Worm (Caenorhabditis elegans) whole organism, late embryonic: ENCODE measurements around the gene F16H6.3.

Experiments used
- K09A11.1 ChIP-seq: sonication (generic microtip); optimal IDR thresholded peaks from 2 replicates; lab custom pipeline; 2017; ENCODE audit warnings: antibody characterized with exemption, mild to moderate bottlenecking, missing genetic modification characterization, missing compliant biosample characterization; ENCODE audit not compliant: insufficient read depth
- ama-1 ChIP-seq: fragments of 150-350 bp; optimal IDR thresholded peaks from 2 replicates; lab custom pipeline; 2014
- ceh-30 ChIP-seq: fragments of 150-350 bp; optimal IDR thresholded peaks from 2 replicates; lab custom pipeline; 2014; ENCODE audit warnings: missing biosample characterization, missing genetic modification characterization
- elt-2 ChIP-seq: sonication (generic microtip); optimal IDR thresholded peaks from 2 replicates; lab custom pipeline; 2016; ENCODE audit warnings: missing genetic modification reagents, missing genetic modification characterization, missing compliant biosample characterization
- fax-1 ChIP-seq: sonication (generic microtip); optimal IDR thresholded peaks from 2 replicates; lab custom pipeline; 2016; ENCODE audit warnings: missing genotype, missing genetic modification characterization, missing compliant biosample characterization
- fkh-10 ChIP-seq: fragments of 150-350 bp; optimal IDR thresholded peaks from 2 replicates; lab custom pipeline; 2014; ENCODE audit warnings: missing biosample characterization, missing genetic modification reagents, missing genetic modification characterization
- hlh-15 ChIP-seq: sonication (generic microtip); optimal IDR thresholded peaks from 2 replicates; lab custom pipeline; 2016; ENCODE audit warnings: missing genetic modification characterization, missing compliant biosample characterization
- nfya-1 ChIP-seq: sonication (generic microtip); optimal IDR thresholded peaks from 2 replicates; lab custom pipeline; 2017; ENCODE audit warnings: missing genetic modification characterization, mild to moderate bottlenecking, missing compliant biosample characterization, antibody characterized with exemption, moderate library complexity
- nhr-11 ChIP-seq: fragments of 150-350 bp; optimal IDR thresholded peaks from 2 replicates; lab custom pipeline; 2014; ENCODE audit warnings: missing biosample characterization, missing genetic modification characterization
- nhr-232 ChIP-seq: sonication (generic microtip); optimal IDR thresholded peaks from 2 replicates; lab custom pipeline; 2016; ENCODE audit warnings: missing genetic modification characterization, missing compliant biosample characterization
- pha-2 ChIP-seq: sonication (generic microtip); optimal IDR thresholded peaks from 2 replicates; lab custom pipeline; 2017; ENCODE audit warnings: mild to moderate bottlenecking, missing genetic modification characterization, missing compliant biosample characterization
- pros-1 ChIP-seq: fragments of 150-350 bp; optimal IDR thresholded peaks from 2 replicates; lab custom pipeline; 2014; ENCODE audit warnings: missing biosample characterization, missing genetic modification reagents, missing genetic modification characterization
- tbx-2 ChIP-seq: sonication (generic microtip); optimal IDR thresholded peaks from 2 replicates; lab custom pipeline; 2016; ENCODE audit warnings: missing genetic modification characterization, missing compliant biosample characterization
- ttx-3 ChIP-seq: sonication (generic microtip); optimal IDR thresholded peaks from 2 replicates; lab custom pipeline; 2016; ENCODE audit warnings: missing genetic modification reagents, missing genetic modification characterization, missing compliant biosample characterization

- TF ChIP-seq pros-1 (tag; lab: Kevin White, UChicago) = no peak
- TF ChIP-seq nhr-232 (tag; lab: Kevin White, UChicago) = no peak
- no peak for TF ChIP-seq fkh-10
- TF ChIP-seq elt-2 (tag; lab: Kevin White, UChicago) = no peak
- TF ChIP-seq nfya-1 (tag; lab: Kevin White, UChicago) = no peak
- no peak for TF ChIP-seq tbx-2
- TF ChIP-seq ama-1 = no peak
- no peak for TF ChIP-seq nhr-11 (tag; lab: Kevin White, UChicago)
- no peak for TF ChIP-seq fax-1 (tag; lab: Kevin White, UChicago)
- no peak for TF ChIP-seq K09A11.1
- no peak for TF ChIP-seq pha-2 (tag; lab: Kevin White, UChicago)
- no peak for TF ChIP-seq ceh-30 (tag; lab: Kevin White, UChicago)
- no peak for TF ChIP-seq ttx-3 (tag; lab: Kevin White, UChicago)
- TF ChIP-seq hlh-15 = no peak
Observed at ce11 chrV:18168266-18168665, 26.8 kb upstream of the F16H6.3 start, which contains the start of gene C14A6.7.
